Worm (Caenorhabditis elegans) whole organism, midembryonic: ENCODE data around the gene B0281.6.

Experiments
- cog-1 ChIP-seq: sonication (generic microtip); optimal IDR thresholded peaks from 2 replicates; lab custom pipeline; 2016; ENCODE audit warnings: missing genetic modification characterization, missing compliant biosample characterization
- flt-1 ChIP-seq: fragments of 200-800 bp; sonication (Bioruptor generic); IDR thresholded peaks from 2 replicates; pipeline ENCODE4 v1.3.6; 2022; ENCODE audit warnings: missing genetic modification characterization, missing compliant biosample characterization
- med-1 ChIP-seq: sonication (generic microtip); optimal IDR thresholded peaks from 2 replicates; lab custom pipeline; 2017; ENCODE audit warnings: missing genetic modification characterization, mild to moderate bottlenecking, missing compliant biosample characterization, antibody characterized with exemption, missing genetic modification reagents; ENCODE audit not compliant: insufficient read depth
- tab-1 ChIP-seq: fragments of 200-800 bp; sonication (Bioruptor generic); IDR thresholded peaks from 2 replicates; pipeline ENCODE4 v1.3.6; 2022; ENCODE audit warnings: missing genetic modification characterization, missing compliant biosample characterization
- ztf-29 ChIP-seq: fragments of 200-800 bp; sonication (Bioruptor generic); IDR thresholded peaks from 2 replicates; pipeline ENCODE4 v1.3.6; 2022; ENCODE audit warnings: missing genetic modification reagents, missing genetic modification characterization, missing compliant biosample characterization

- no peak for TF ChIP-seq flt-1 (GFP tag; lab: Robert Waterston, UW)
- TF ChIP-seq med-1 (GFP tag; lab: Kevin White, UChicago), result no peak
- no peak for TF ChIP-seq ztf-29
- no peak for TF ChIP-seq tab-1 (GFP tag; lab: Robert Waterston, UW)
- no peak for TF ChIP-seq cog-1 (tag; lab: Kevin White, UChicago)
Measured at ce11 chrII:2317883-2318357, 15.7 kb upstream of the B0281.6 start, which contains the start of the genes ZK1240.5 and ZK1240.9.
